Worm (Caenorhabditis elegans) whole organism, L4 larva: ENCODE data around the gene fce-2.

ENCODE experiments used
- F44E2.7 ChIP-seq: fragments of 200-800 bp; sonication (Bioruptor generic); IDR thresholded peaks from 2 replicates; pipeline ENCODE4 v2.1.2; 2022; ENCODE audit warnings: missing genetic modification characterization, missing compliant biosample characterization
- F49E8.2 ChIP-seq: sonication (generic microtip); optimal IDR thresholded peaks from 2 replicates; lab custom pipeline; 2016; ENCODE audit warnings: missing compliant biosample characterization, mild to moderate bottlenecking, missing genetic modification characterization, borderline replicate concordance
- R02D3.7 ChIP-seq: fragments of 150-350 bp; sonication (generic microtip); optimal IDR thresholded peaks from 3 replicates; lab custom pipeline; 2014; ENCODE audit warnings: missing biosample characterization, missing genetic modification characterization
- Y48G9A.11 ChIP-seq: fragments of 200-800 bp; sonication (Bioruptor generic); IDR thresholded peaks from 2 replicates; pipeline ENCODE4 v1.3.6; 2022; ENCODE audit warnings: missing genetic modification reagents, missing genetic modification characterization, missing compliant biosample characterization
- Y5F2A.4 ChIP-seq: fragments of 200-800 bp; sonication (Bioruptor generic); optimal IDR thresholded peaks from 2 replicates; lab custom pipeline; 2018; ENCODE audit warnings: mild to moderate bottlenecking, missing genetic modification characterization, missing compliant biosample characterization
- aha-1 ChIP-seq: fragments of 150-350 bp; peaks from one replicate; lab custom pipeline; 2014; ENCODE audit warnings: missing biosample characterization, missing genetic modification characterization
- ama-1 ChIP-seq: fragments of 150-350 bp; optimal IDR thresholded peaks from 2 replicates; lab custom pipeline; 2014; ENCODE audit warnings: inconsistent platforms, mixed read lengths
- ceh-62 ChIP-seq: sonication (generic microtip); optimal IDR thresholded peaks from 2 replicates; lab custom pipeline; 2017; ENCODE audit warnings: missing biosample characterization, missing genetic modification characterization
- ceh-82 ChIP-seq: sonication (generic microtip); optimal IDR thresholded peaks from 2 replicates; lab custom pipeline; 2017; ENCODE audit warnings: missing biosample characterization, missing genetic modification characterization
- daf-12 ChIP-seq: fragments of 150-350 bp; optimal IDR thresholded peaks from 2 replicates; lab custom pipeline; 2014; ENCODE audit warnings: missing biosample characterization, missing genetic modification reagents, missing genetic modification characterization
- daf-16 ChIP-seq, 3 experiments: sonication (generic microtip); optimal IDR thresholded peaks; 2 replicates each; lab custom pipeline; 2016 to 2017; ENCODE audit warnings: missing genetic modification characterization in 3 of 3, missing genetic modification reagents in 3 of 3, mild to moderate bottlenecking in 2 of 3, missing compliant biosample characterization in 2 of 3, missing biosample characterization in 1 of 3, moderate library complexity in 1 of 3
- dmd-9 ChIP-seq: fragments of 200-800 bp; sonication (Bioruptor generic); IDR thresholded peaks from 2 replicates; pipeline ENCODE4 v1.3.6; 2022; ENCODE audit warnings: missing genetic modification reagents, missing genetic modification characterization, missing compliant biosample characterization
- dve-1 ChIP-seq: sonication (generic microtip); optimal IDR thresholded peaks from 2 replicates; lab custom pipeline; 2017; ENCODE audit warnings: antibody characterized with exemption, mild to moderate bottlenecking, missing genetic modification characterization, missing compliant biosample characterization; ENCODE audit not compliant: insufficient read depth
- fkh-10 ChIP-seq: fragments of 150-350 bp; optimal IDR thresholded peaks from 2 replicates; lab custom pipeline; 2014; ENCODE audit warnings: missing biosample characterization, missing genetic modification reagents, missing genetic modification characterization
- hif-1 ChIP-seq, 2 experiments: sonication (generic microtip); optimal IDR thresholded peaks; 2 replicates each; lab custom pipeline; 2016 to 2017; ENCODE audit warnings: missing compliant biosample characterization in 2 of 2, missing genetic modification characterization in 2 of 2, missing genetic modification reagents in 2 of 2, missing genotype in 2 of 2, mild to moderate bottlenecking in 1 of 2
- hlh-11 ChIP-seq: fragments of 200-800 bp; sonication (Bioruptor generic); optimal IDR thresholded peaks from 2 replicates; lab custom pipeline; 2018; ENCODE audit warnings: mild to moderate bottlenecking, missing genetic modification characterization, missing compliant biosample characterization
- hlh-30 ChIP-seq: sonication (generic microtip); optimal IDR thresholded peaks from 2 replicates; lab custom pipeline; 2017; ENCODE audit warnings: antibody characterized with exemption, mild to moderate bottlenecking, missing genetic modification characterization, missing compliant biosample characterization; ENCODE audit not compliant: insufficient read depth
- hmg-1.1 ChIP-seq: fragments of 200-800 bp; sonication (Bioruptor generic); IDR thresholded peaks from 2 replicates; pipeline ENCODE4 v1.3.6; 2022; ENCODE audit warnings: missing genetic modification reagents, missing genetic modification characterization, missing compliant biosample characterization
- jun-1 ChIP-seq: fragments of 150-350 bp; optimal IDR thresholded peaks from 2 replicates; lab custom pipeline; 2014; ENCODE audit warnings: missing biosample characterization, missing genetic modification reagents, missing genetic modification characterization
- lim-7 ChIP-seq: fragments of 200-800 bp; sonication (Bioruptor generic); IDR thresholded peaks from 2 replicates; pipeline ENCODE4 v1.3.6; 2022; ENCODE audit warnings: missing genetic modification characterization, missing compliant biosample characterization
- lin-29 ChIP-seq: fragments of 200-800 bp; sonication (Bioruptor generic); IDR thresholded peaks from 2 replicates; pipeline ENCODE4 v1.3.6; 2022; ENCODE audit warnings: missing genetic modification reagents, missing genetic modification characterization, missing compliant biosample characterization
- lir-3 ChIP-seq: sonication (generic microtip); optimal IDR thresholded peaks from 2 replicates; lab custom pipeline; 2016; ENCODE audit warnings: mild to moderate bottlenecking, missing genetic modification characterization, missing compliant biosample characterization
- lsy-2 ChIP-seq, 2 experiments: fragments of 150-350 bp in 1 of 2; sonication (generic microtip) in 1 of 2; optimal IDR thresholded peaks; 2 replicates each; lab custom pipeline; 2014 to 2017; ENCODE audit warnings: missing biosample characterization in 2 of 2, missing genetic modification characterization in 2 of 2
- mdl-1 ChIP-seq, 2 experiments: fragments of 150-350 bp in 1 of 2; sonication (generic microtip) in 1 of 2; optimal IDR thresholded peaks; 2 replicates each; lab custom pipeline; 2014 to 2017; ENCODE audit warnings: missing biosample characterization in 2 of 2, missing genetic modification characterization in 2 of 2
- mep-1 ChIP-seq: fragments of 150-350 bp; sonication (generic microtip); optimal IDR thresholded peaks from 3 replicates; lab custom pipeline; 2014; ENCODE audit warnings: missing biosample characterization, missing genetic modification characterization
- mxl-3 ChIP-seq: fragments of 200-800 bp; sonication (Bioruptor generic); optimal IDR thresholded peaks from 2 replicates; lab custom pipeline; 2018; ENCODE audit warnings: mild to moderate bottlenecking, missing genetic modification characterization, missing compliant biosample characterization
- nhr-111 ChIP-seq: fragments of 200-800 bp; sonication (Bioruptor generic); optimal IDR thresholded peaks from 2 replicates; lab custom pipeline; 2018; ENCODE audit warnings: mild to moderate bottlenecking, missing genetic modification characterization, missing compliant biosample characterization
- nhr-25 ChIP-seq: sonication (generic microtip); optimal IDR thresholded peaks from 2 replicates; lab custom pipeline; 2017; ENCODE audit warnings: missing genetic modification characterization, mild to moderate bottlenecking, missing compliant biosample characterization, antibody characterized with exemption, moderate library complexity, borderline replicate concordance; ENCODE audit not compliant: insufficient read depth
- nhr-28 ChIP-seq: fragments of 150-350 bp; optimal IDR thresholded peaks from 2 replicates; lab custom pipeline; 2014; ENCODE audit warnings: missing biosample characterization, missing genetic modification characterization
- nhr-41 ChIP-seq: fragments of 200-800 bp; sonication (Bioruptor generic); IDR thresholded peaks from 2 replicates; pipeline ENCODE4 v1.3.6; 2022; ENCODE audit warnings: missing genetic modification reagents, missing genetic modification characterization, missing compliant biosample characterization
- nhr-48 ChIP-seq: sonication (generic microtip); optimal IDR thresholded peaks from 2 replicates; lab custom pipeline; 2016; ENCODE audit warnings: mild to moderate bottlenecking, missing genetic modification characterization, missing compliant biosample characterization
- nhr-6 ChIP-seq: fragments of 150-350 bp; optimal IDR thresholded peaks from 2 replicates; lab custom pipeline; 2014; ENCODE audit warnings: missing biosample characterization, missing genetic modification characterization
- php-3 ChIP-seq: fragments of 200-800 bp; sonication (Bioruptor generic); IDR thresholded peaks from 2 replicates; pipeline ENCODE4 v1.3.6; 2022; ENCODE audit warnings: missing genetic modification reagents, missing genetic modification characterization, missing compliant biosample characterization
- rbr-2 ChIP-seq: sonication (generic microtip); optimal IDR thresholded peaks from 2 replicates; lab custom pipeline; 2016; ENCODE audit warnings: missing genotype, missing genetic modification characterization, missing compliant biosample characterization
- saeg-2 ChIP-seq: fragments of 200-800 bp; sonication (Bioruptor generic); IDR thresholded peaks from 2 replicates; pipeline ENCODE4 v1.3.6; 2022; ENCODE audit warnings: missing genetic modification reagents, missing genetic modification characterization, missing compliant biosample characterization
- sdz-12 ChIP-seq: fragments of 200-800 bp; sonication (Bioruptor generic); optimal IDR thresholded peaks from 2 replicates; lab custom pipeline; 2018; ENCODE audit warnings: mild to moderate bottlenecking, missing genetic modification characterization, missing compliant biosample characterization
- snpc-1.2 ChIP-seq: fragments of 200-800 bp; sonication (Bioruptor generic); IDR thresholded peaks from 2 replicates; pipeline ENCODE4 v1.3.6; 2022; ENCODE audit warnings: missing genetic modification reagents, missing genetic modification characterization, missing compliant biosample characterization
- snpc-4 ChIP-seq: fragments of 150-350 bp; optimal IDR thresholded peaks from 2 replicates; lab custom pipeline; 2014; ENCODE audit warnings: missing biosample characterization, missing genetic modification characterization
- tra-1 ChIP-seq: fragments of 200-800 bp; sonication (Bioruptor generic); IDR thresholded peaks from 2 replicates; pipeline ENCODE4 v1.3.6; 2022; ENCODE audit warnings: missing genetic modification reagents, missing genetic modification characterization, missing compliant biosample characterization
- unc-39 ChIP-seq: sonication (generic microtip); optimal IDR thresholded peaks from 2 replicates; lab custom pipeline; 2017; ENCODE audit warnings: missing biosample characterization, missing genetic modification characterization
- unc-62 ChIP-seq, 3 experiments: fragments of 150-350 bp in 1 of 3; sonication (generic microtip); optimal IDR thresholded peaks in 2 of 3; peaks in 1 of 3; 1 replicate in 1 of 3; 2 replicates in 2 of 3; lab custom pipeline; 2014 to 2017; ENCODE audit warnings: missing biosample characterization in 3 of 3, missing genetic modification characterization in 3 of 3, missing genetic modification reagents in 3 of 3, missing genotype in 1 of 3
- vab-7 ChIP-seq: fragments of 200-800 bp; sonication (Bioruptor generic); IDR thresholded peaks from 2 replicates; pipeline ENCODE4 v1.3.6; 2022; ENCODE audit warnings: missing genetic modification reagents, missing genetic modification characterization, missing compliant biosample characterization
- zag-1 ChIP-seq: fragments of 150-350 bp; optimal IDR thresholded peaks from 2 replicates; lab custom pipeline; 2014; ENCODE audit warnings: missing biosample characterization, missing genetic modification characterization
- zfp-2 ChIP-seq: sonication (generic microtip); optimal IDR thresholded peaks from 2 replicates; lab custom pipeline; 2016; ENCODE audit warnings: mild to moderate bottlenecking, missing genetic modification characterization, missing compliant biosample characterization
- zfp-3 ChIP-seq: fragments of 200-800 bp; sonication (Bioruptor generic); conservative IDR thresholded peaks from 2 replicates; pipeline ENCODE4 v1.3.6; 2022; ENCODE audit warnings: missing genetic modification reagents, missing genetic modification characterization, missing compliant biosample characterization
- ztf-11 ChIP-seq: fragments of 150-350 bp; optimal IDR thresholded peaks from 2 replicates; lab custom pipeline; 2014; ENCODE audit warnings: missing biosample characterization, missing genetic modification characterization

Gene fce-2

DNA sequence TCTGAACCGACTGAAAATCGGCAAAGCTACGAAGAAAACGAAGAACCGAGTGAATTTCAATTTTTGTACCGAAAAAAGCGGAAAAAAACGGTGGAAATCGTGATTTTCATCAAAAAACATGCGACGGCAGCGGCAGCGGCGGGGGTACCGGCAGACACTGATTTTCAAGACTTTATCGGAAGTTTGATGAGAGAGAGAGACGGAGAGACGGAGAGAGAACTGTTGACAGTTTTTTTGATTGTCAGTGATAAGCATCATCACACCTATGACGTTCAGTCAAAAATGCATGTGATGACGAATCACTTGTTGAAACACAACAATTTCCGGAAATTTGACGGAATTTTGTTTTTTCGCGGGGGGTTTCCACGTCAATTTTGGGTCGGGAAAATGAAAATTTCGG, 11.7 kb upstream of the fce-2 start (continued):
- TF ChIP-seq nhr-28 (tag; lab: Kevin White, UChicago) (peak; percentile 74), lin-29 (no peak), hmg-1.1 (GFP tag; lab: Robert Waterston, UW) (no peak), tra-1 (GFP tag; lab: Robert Waterston, UW) (peak; percentile 81), Y48G9A.11 (GFP tag; lab: Robert Waterston, UW) (no peak), F44E2.7 (GFP tag; lab: Robert Waterston, UW) (no peak), hif-1 (tag; optimal IDR thresholded peaks at IDR 0.05; lab: Kevin White, UChicago) (peak; percentile 13 to 52), ztf-11 (tag; lab: Kevin White, UChicago) (no peak), dmd-9 (no peak), zag-1 (tag; lab: Kevin White, UChicago) (no peak), jun-1 (no peak), mdl-1 (tag; optimal IDR thresholded peaks at IDR 0.05; lab: Kevin White, UChicago) (peak in 1 of 2 experiments; percentile 46), saeg-2 (GFP tag; lab: Robert Waterston, UW) (no peak), nhr-6 (tag; lab: Kevin White, UChicago) (no peak), sdz-12 (GFP tag; lab: Kevin White, UChicago) (no peak), snpc-4 (no peak), nhr-111 (no peak), ceh-62 (no peak), fkh-10 (no peak), rbr-2 (tag; lab: Kevin White, UChicago) (no peak), zfp-2 (tag; lab: Kevin White, UChicago) (no peak), mxl-3 (GFP tag; lab: Kevin White, UChicago) (peak; percentile 62), aha-1 (tag; lab: Kevin White, UChicago) (peak; percentile 30), unc-39 (no peak), hlh-30 (tag; lab: Kevin White, UChicago) (peak; percentile 85), ceh-82 (tag; lab: Kevin White, UChicago) (no peak), php-3 (GFP tag; lab: Robert Waterston, UW) (peak; percentile 65), Y5F2A.4 (GFP tag; lab: Kevin White, UChicago) (no peak), nhr-41 (GFP tag; lab: Robert Waterston, UW) (no peak)

ce11 chrV:20413936-20414335, 11.2 kb upstream of the fce-2 start:
- TF ChIP-seq daf-12 (tag; lab: Kevin White, UChicago) (no peak), unc-62 (GFP tag; optimal IDR thresholded peaks at IDR 0.05 in 1 of 2; lab: Kevin White, UChicago) (peak in 1 of 2 experiments; percentile 64), unc-62 (tag; optimal IDR thresholded peaks at IDR 0.05; lab: Kevin White, UChicago) (no peak)

DNA sequence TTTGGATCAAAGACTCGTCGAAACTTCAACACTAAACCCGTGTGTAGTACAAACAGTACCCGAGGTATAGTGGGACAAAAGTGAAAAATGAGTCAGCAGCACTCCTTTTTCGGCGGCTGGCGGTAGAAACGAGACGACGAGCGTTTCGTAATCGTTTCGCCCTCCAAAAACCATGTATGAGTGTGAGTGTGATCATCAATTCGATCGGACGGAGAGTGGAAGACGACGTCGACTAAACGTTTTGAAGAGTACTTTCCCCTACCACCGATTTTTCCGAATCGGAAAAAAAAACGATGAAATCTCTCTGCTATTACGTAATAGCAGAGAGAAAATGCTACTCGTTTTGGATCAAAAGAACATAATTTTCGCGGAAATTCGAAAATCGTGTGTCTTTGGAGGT, 9.7 kb upstream of the fce-2 start:
- no peak for TF ChIP-seq ceh-82 (tag; lab: Kevin White, UChicago)
- TF ChIP-seq R02D3.7 (tag; lab: Kevin White, UChicago): no peak
- no peak for TF ChIP-seq ama-1 (lab: Kevin White, UChicago)
- no peak for TF ChIP-seq snpc-4
- TF ChIP-seq unc-39: no peak
- no peak for TF ChIP-seq F49E8.2 (tag; lab: Kevin White, UChicago)
- peak; percentile 41 for TF ChIP-seq hlh-30 (tag; lab: Kevin White, UChicago)
- no peak for TF ChIP-seq snpc-1.2 (GFP tag; lab: Robert Waterston, UW)
- peak; percentile 39 for TF ChIP-seq mxl-3 (GFP tag; lab: Kevin White, UChicago)
- TF ChIP-seq hlh-11: peak; percentile 9
- TF ChIP-seq mep-1 (tag; lab: Kevin White, UChicago): peak; percentile 35
- TF ChIP-seq lim-7 (GFP tag; lab: Robert Waterston, UW): no peak
- TF ChIP-seq hmg-1.1 (GFP tag; lab: Robert Waterston, UW): 0 out of 2 replicates have a peak, but pooled peaks have one; percentile 29
- no peak for TF ChIP-seq zfp-2 (tag; lab: Kevin White, UChicago)
- no peak for TF ChIP-seq daf-12 (tag; lab: Kevin White, UChicago)
- TF ChIP-seq lir-3 (tag; lab: Kevin White, UChicago): no peak
- TF ChIP-seq lsy-2 (tag; optimal IDR thresholded peaks at IDR 0.05; lab: Kevin White, UChicago): no peak
- TF ChIP-seq nhr-25 (tag; lab: Kevin White, UChicago): peak; percentile 56
- TF ChIP-seq nhr-28 (tag; lab: Kevin White, UChicago): peak; percentile 51
- TF ChIP-seq daf-16 (GFP tag; optimal IDR thresholded peaks at IDR 0.05; lab: Kevin White, UChicago): no peak
- TF ChIP-seq daf-16 (tag; optimal IDR thresholded peaks at IDR 0.05; lab: Kevin White, UChicago): peak; percentile 26
- peak; percentile 11 for TF ChIP-seq dve-1
- TF ChIP-seq vab-7: no peak
- no peak for TF ChIP-seq nhr-48 (tag; lab: Kevin White, UChicago)
- no peak for TF ChIP-seq zfp-3 (GFP tag; lab: Robert Waterston, UW)
- peak in 1 of 2 experiments; percentile 73 for TF ChIP-seq unc-62 (GFP tag; optimal IDR thresholded peaks at IDR 0.05 in 1 of 2; lab: Kevin White, UChicago)
- TF ChIP-seq unc-62 (tag; optimal IDR thresholded peaks at IDR 0.05; lab: Kevin White, UChicago): no peak
